Worm (Caenorhabditis elegans) whole organism, L2 larva: Measurements from ENCODE around the gene unc-16.
A peak's percentile ranks its signal among the peaks of the same experiment; 100 is the strongest.

Experiments
- C34F6.9 ChIP-seq: fragments of 150-350 bp; optimal IDR thresholded peaks from 2 replicates; lab custom pipeline; 2014; ENCODE audit warnings: missing biosample characterization, missing genetic modification characterization
- aly-2 ChIP-seq: fragments of 150-350 bp; optimal IDR thresholded peaks from 2 replicates; lab custom pipeline; 2014; ENCODE audit warnings: missing biosample characterization, missing genetic modification characterization
- ceh-16 ChIP-seq: fragments of 150-350 bp; optimal IDR thresholded peaks from 2 replicates; lab custom pipeline; 2014; ENCODE audit warnings: missing biosample characterization, missing genetic modification characterization
- crh-2 ChIP-seq: sonication (generic microtip); optimal IDR thresholded peaks from 2 replicates; lab custom pipeline; 2017; ENCODE audit warnings: missing biosample characterization, missing genetic modification characterization
- dmd-4 ChIP-seq: sonication (generic microtip); optimal IDR thresholded peaks from 2 replicates; lab custom pipeline; 2017; ENCODE audit warnings: missing biosample characterization, missing genetic modification characterization
- egl-27 ChIP-seq: sonication (generic microtip); optimal IDR thresholded peaks from 3 replicates; lab custom pipeline; 2017; ENCODE audit warnings: missing biosample characterization, missing genetic modification reagents, missing genetic modification characterization
- fos-1 ChIP-seq: fragments of 150-350 bp; optimal IDR thresholded peaks from 2 replicates; lab custom pipeline; 2014; ENCODE audit warnings: missing biosample characterization, missing genetic modification characterization
- gmeb-1 ChIP-seq: fragments of 150-350 bp; optimal IDR thresholded peaks from 2 replicates; lab custom pipeline; 2014; ENCODE audit warnings: missing biosample characterization, missing genetic modification characterization
- lin-11 ChIP-seq: fragments of 150-350 bp; sonication (generic microtip); optimal IDR thresholded peaks from 2 replicates; lab custom pipeline; 2014; ENCODE audit warnings: missing biosample characterization, missing genetic modification characterization, inconsistent platforms, mixed read lengths
- lin-13 ChIP-seq: fragments of 150-350 bp; optimal IDR thresholded peaks from 2 replicates; lab custom pipeline; 2014; ENCODE audit warnings: missing biosample characterization, missing genetic modification reagents, missing genetic modification characterization
- lin-39 ChIP-seq: fragments of 150-350 bp; optimal IDR thresholded peaks from 2 replicates; lab custom pipeline; 2014; ENCODE audit warnings: missing biosample characterization, missing genetic modification reagents, missing genetic modification characterization
- lsy-2 ChIP-seq, 2 experiments: fragments of 150-350 bp in 1 of 2; sonication (generic microtip) in 1 of 2; optimal IDR thresholded peaks; 2 replicates each; lab custom pipeline; 2014 to 2017; ENCODE audit warnings: missing biosample characterization in 2 of 2, missing genetic modification characterization in 2 of 2
- mab-5 ChIP-seq: fragments of 150-350 bp; optimal IDR thresholded peaks from 2 replicates; lab custom pipeline; 2014; ENCODE audit warnings: missing biosample characterization, missing genetic modification characterization
- mdl-1 ChIP-seq, 2 experiments: fragments of 150-350 bp in 1 of 2; sonication (generic microtip) in 1 of 2; optimal IDR thresholded peaks; 2 replicates each; lab custom pipeline; 2017; ENCODE audit warnings: missing biosample characterization in 2 of 2, missing genetic modification characterization in 2 of 2
- nhr-10 ChIP-seq: sonication (generic microtip); optimal IDR thresholded peaks from 2 replicates; lab custom pipeline; 2017; ENCODE audit warnings: missing biosample characterization, missing genetic modification characterization
- nhr-11 ChIP-seq: fragments of 150-350 bp; optimal IDR thresholded peaks from 2 replicates; lab custom pipeline; 2014; ENCODE audit warnings: missing biosample characterization, missing genetic modification characterization
- nhr-12 ChIP-seq: fragments of 150-350 bp; optimal IDR thresholded peaks from 2 replicates; lab custom pipeline; 2014; ENCODE audit warnings: missing biosample characterization, missing genetic modification characterization
- nhr-129 ChIP-seq: fragments of 150-350 bp; optimal IDR thresholded peaks from 2 replicates; lab custom pipeline; 2014; ENCODE audit warnings: missing biosample characterization, missing genetic modification characterization
- nhr-21 ChIP-seq: fragments of 150-350 bp; optimal IDR thresholded peaks from 2 replicates; lab custom pipeline; 2014; ENCODE audit warnings: missing biosample characterization, missing genetic modification characterization
- nhr-23 ChIP-seq: fragments of 150-350 bp; optimal IDR thresholded peaks from 2 replicates; lab custom pipeline; 2014; ENCODE audit warnings: missing biosample characterization, missing genetic modification reagents, missing genetic modification characterization
- nhr-237 ChIP-seq: fragments of 150-350 bp; optimal IDR thresholded peaks from 2 replicates; lab custom pipeline; 2014; ENCODE audit warnings: missing biosample characterization, missing genetic modification characterization
- nhr-25 ChIP-seq: fragments of 150-350 bp; sonication (generic microtip); optimal IDR thresholded peaks from 3 replicates; lab custom pipeline; 2014; ENCODE audit warnings: missing biosample characterization, missing genetic modification characterization
- nhr-6 ChIP-seq: fragments of 150-350 bp; optimal IDR thresholded peaks from 2 replicates; lab custom pipeline; 2014; ENCODE audit warnings: missing biosample characterization, missing genetic modification characterization
- nhr-77 ChIP-seq: fragments of 150-350 bp; optimal IDR thresholded peaks from 2 replicates; lab custom pipeline; 2014; ENCODE audit warnings: missing biosample characterization, missing genetic modification characterization
- peb-1 ChIP-seq: fragments of 150-350 bp; optimal IDR thresholded peaks from 2 replicates; lab custom pipeline; 2014; ENCODE audit warnings: missing biosample characterization, missing genetic modification characterization
- sem-4 ChIP-seq: fragments of 150-350 bp; optimal IDR thresholded peaks from 2 replicates; lab custom pipeline; 2014; ENCODE audit warnings: missing biosample characterization, missing genetic modification reagents, missing genetic modification characterization
- sma-3 ChIP-seq: sonication (generic microtip); optimal IDR thresholded peaks from 2 replicates; lab custom pipeline; 2016; ENCODE audit warnings: missing genetic modification reagents, missing genetic modification characterization, missing compliant biosample characterization
- unc-39 ChIP-seq: fragments of 150-350 bp; optimal IDR thresholded peaks from 2 replicates; lab custom pipeline; 2014; ENCODE audit warnings: missing biosample characterization, missing genetic modification characterization
- unc-55 ChIP-seq: fragments of 150-350 bp; sonication (generic microtip); optimal IDR thresholded peaks from 3 replicates; lab custom pipeline; 2014; ENCODE audit warnings: missing biosample characterization, missing genetic modification reagents, missing genetic modification characterization
- zag-1 ChIP-seq: fragments of 150-350 bp; optimal IDR thresholded peaks from 2 replicates; lab custom pipeline; 2014; ENCODE audit warnings: missing biosample characterization, missing genetic modification characterization
- ztf-1 ChIP-seq: fragments of 200-800 bp; sonication (Bioruptor generic); conservative IDR thresholded peaks from 2 replicates; pipeline ENCODE4 v1.3.6; 2022; ENCODE audit warnings: missing genetic modification characterization, missing compliant biosample characterization
- ztf-11 ChIP-seq: sonication (generic microtip); optimal IDR thresholded peaks from 2 replicates; lab custom pipeline; 2017; ENCODE audit warnings: missing biosample characterization, missing genetic modification characterization
- ztf-4 ChIP-seq: fragments of 150-350 bp; optimal IDR thresholded peaks from 2 replicates; lab custom pipeline; 2014; ENCODE audit warnings: missing biosample characterization, missing genetic modification characterization

The unc-16 gene

DNA sequence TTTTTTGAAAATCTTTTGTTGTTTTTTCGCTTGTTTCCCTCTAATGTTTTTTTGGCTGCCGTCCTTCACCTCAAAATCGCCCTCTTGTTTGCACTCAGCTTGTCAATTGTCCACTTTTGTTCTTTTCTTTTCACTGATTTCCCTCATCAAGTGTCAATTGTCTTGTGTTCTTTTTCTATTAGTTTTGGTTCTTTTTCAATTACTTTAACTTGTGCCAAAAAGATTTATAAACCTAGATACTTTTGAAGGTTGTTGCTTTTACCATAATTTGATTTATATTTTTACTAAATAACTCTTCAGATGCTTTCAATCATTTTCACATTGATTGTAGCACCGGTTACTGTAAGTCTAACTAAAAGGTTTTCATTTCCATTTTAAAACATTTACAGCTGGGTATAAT is 22.4 kb downstream of the unc-16 start, which contains the start of gene C48B4.13:
Gene C48B4.13 (plus strand): TSS at position 301 of the 400 bp plus-strand sequence.
- no peak for TF ChIP-seq zag-1 (tag; lab: Kevin White, UChicago)
- no peak for TF ChIP-seq gmeb-1 (tag; lab: Kevin White, UChicago)
- TF ChIP-seq ztf-4 (tag; lab: Kevin White, UChicago): no peak
- TF ChIP-seq egl-27 (tag; lab: Kevin White, UChicago): no peak
- TF ChIP-seq mdl-1 (tag; optimal IDR thresholded peaks at IDR 0.05; lab: Kevin White, UChicago): no peak
- TF ChIP-seq unc-39 (tag; lab: Kevin White, UChicago): no peak
- no peak for TF ChIP-seq nhr-237 (tag; lab: Kevin White, UChicago)

DNA sequence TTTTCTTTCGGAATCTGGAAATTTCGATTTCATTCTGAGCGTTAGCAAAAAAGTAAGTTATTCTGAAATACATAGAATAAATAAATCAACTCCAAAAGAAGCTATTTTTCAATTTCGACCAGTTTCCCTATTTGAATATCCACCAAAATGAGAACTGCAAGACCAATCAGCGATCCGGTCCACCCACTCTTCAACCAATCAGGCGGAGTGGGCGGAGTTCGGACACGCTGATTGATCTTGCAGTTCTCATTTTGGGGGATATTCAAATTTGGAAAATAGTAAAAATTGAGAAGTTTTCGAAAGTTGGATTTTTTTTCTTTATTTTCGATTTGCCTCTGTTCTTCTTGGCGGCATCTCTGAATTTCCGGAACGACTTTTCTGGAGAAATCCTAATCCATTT is 24.8 kb downstream of the unc-16 start:
- TF ChIP-seq nhr-6 (tag; lab: Kevin White, UChicago) (no peak), zag-1 (tag; lab: Kevin White, UChicago) (no peak), gmeb-1 (tag; lab: Kevin White, UChicago) (peak; percentile 72), lsy-2 (tag; optimal IDR thresholded peaks at IDR 0.05; lab: Kevin White, UChicago) (peak in 1 of 2 experiments; percentile 48), nhr-77 (no peak), ztf-11 (tag; lab: Kevin White, UChicago) (no peak)

DNA sequence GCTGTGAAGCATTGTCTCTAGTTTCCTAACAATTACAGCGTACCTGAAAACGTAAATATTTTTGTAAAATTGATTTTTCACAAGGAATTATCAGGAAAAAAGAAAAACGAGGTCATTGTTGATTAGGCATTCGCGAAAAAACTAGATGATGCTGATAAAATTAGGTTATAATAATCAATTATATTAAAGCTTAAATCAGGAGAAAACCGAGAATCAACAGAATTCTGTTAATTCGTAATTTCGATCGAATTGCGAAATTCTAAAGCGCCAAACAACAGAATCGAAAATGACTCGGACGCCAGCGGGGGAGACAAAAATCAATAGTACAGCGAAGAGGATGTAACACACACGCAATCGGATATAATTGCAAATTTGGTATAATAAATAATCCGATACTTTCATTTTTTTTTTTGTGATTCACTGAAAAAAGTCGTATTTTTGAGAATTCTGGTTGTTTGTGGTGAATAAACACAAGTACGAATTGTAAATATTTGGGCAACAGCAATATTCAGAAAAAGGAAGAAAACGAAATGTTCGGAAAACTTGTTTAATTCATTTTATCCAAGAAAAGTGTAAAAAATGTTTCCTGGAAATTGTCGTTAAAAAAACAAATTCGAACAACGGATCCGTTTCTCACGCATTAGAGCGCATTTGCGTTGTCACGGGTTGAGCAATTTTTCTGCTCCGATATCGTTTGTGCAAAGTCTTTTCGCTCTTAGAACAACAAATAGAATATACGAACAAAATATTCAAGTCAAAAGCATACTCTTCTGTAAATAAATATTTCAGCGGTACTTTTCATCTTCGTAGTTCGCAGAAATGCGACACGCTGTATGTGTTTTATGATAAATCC is 34.2 kb downstream of the unc-16 start, which contains the start of gene ced-7:
Gene ced-7 (minus strand): TSS at position 51 of the 853 bp plus-strand sequence.
- TF ChIP-seq ztf-1 (GFP tag; lab: Robert Waterston, UW) (no peak), nhr-25 (tag; lab: Kevin White, UChicago) (no peak), ztf-4 (tag; lab: Kevin White, UChicago) (no peak), peb-1 (no peak), fos-1 (tag; lab: Kevin White, UChicago) (no peak), aly-2 (no peak), lin-13 (GFP tag; lab: Kevin White, UChicago) (peak; percentile 18), unc-55 (GFP tag; lab: Kevin White, UChicago) (peak; percentile 44), crh-2 (peak; percentile 22), nhr-12 (no peak), nhr-21 (tag; lab: Kevin White, UChicago) (no peak), lin-39 (no peak), ztf-11 (tag; lab: Kevin White, UChicago) (no peak), nhr-129 (tag; lab: Kevin White, UChicago) (peak; percentile 60), ceh-16 (tag; lab: Kevin White, UChicago) (no peak), dmd-4 (tag; lab: Kevin White, UChicago) (no peak), lin-11 (tag; lab: Kevin White, UChicago) (no peak), nhr-10 (tag; lab: Kevin White, UChicago) (no peak), nhr-11 (tag; lab: Kevin White, UChicago) (no peak), nhr-23 (tag; lab: Kevin White, UChicago) (no peak), gmeb-1 (tag; lab: Kevin White, UChicago) (no peak), nhr-6 (tag; lab: Kevin White, UChicago) (no peak), mab-5 (tag; lab: Kevin White, UChicago) (no peak), C34F6.9 (tag; lab: Kevin White, UChicago) (peak; percentile 75), sma-3 (GFP tag; lab: Kevin White, UChicago) (no peak), lsy-2 (tag; optimal IDR thresholded peaks at IDR 0.05; lab: Kevin White, UChicago) (peak in 1 of 2 experiments; percentile 54)

DNA sequence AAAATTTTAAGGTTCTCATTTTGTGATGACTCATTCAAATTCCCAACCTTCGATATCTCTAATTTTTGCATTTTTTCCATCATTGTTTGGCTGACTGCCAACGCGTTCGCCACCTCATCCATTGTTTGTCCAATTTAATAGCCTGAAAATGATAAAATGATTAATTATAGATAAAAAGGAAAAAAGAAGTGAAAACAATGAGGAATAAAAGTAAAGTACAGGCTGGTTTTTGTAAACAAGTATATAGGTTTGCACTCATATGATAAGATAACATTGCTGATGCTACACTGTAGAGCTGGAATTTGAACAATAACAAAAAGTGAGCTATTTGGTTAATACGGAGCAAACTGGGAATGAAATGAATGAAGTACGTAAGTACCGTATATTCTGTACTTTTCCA is 36.2 kb downstream of the unc-16 start, which contains the start of gene C48B4.3:
Gene C48B4.3 (minus strand): TSS at position 149 of the 400 bp plus-strand sequence.
- TF ChIP-seq nhr-23 (tag; lab: Kevin White, UChicago) (no peak), fos-1 (tag; lab: Kevin White, UChicago) (peak; percentile 5)

DNA sequence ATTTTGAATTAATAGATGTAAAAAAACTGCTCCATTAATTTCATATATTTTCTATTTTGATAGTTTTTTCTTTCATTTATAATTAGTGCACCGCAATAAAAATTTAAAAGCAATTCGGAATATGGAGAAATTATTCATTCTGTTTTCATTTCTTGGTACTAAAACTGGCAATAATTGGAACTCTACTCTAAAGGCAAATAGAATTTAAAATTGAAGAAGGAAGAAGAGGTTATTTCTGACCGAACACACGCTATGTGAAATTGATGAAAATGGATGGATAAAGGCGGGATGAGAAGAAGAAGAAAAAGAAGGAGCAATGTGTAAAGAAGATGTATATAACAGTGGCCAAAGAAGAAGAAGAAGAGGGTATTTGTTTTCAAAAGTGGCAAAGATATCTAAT is 37.2 kb downstream of the unc-16 start:
- TF ChIP-seq C34F6.9 (tag; lab: Kevin White, UChicago) (peak; percentile 42), sem-4 (tag; lab: Kevin White, UChicago) (no peak)
